Worm (Caenorhabditis elegans) whole organism, dauer: ENCODE results near the gene mex-1.

Experiments used
- unc-62 ChIP-seq: sonication (generic microtip); optimal IDR thresholded peaks from 2 replicates; lab custom pipeline; 2017; ENCODE audit warnings: missing biosample characterization, missing genetic modification reagents, missing genetic modification characterization

mex-1 gene

DNA sequence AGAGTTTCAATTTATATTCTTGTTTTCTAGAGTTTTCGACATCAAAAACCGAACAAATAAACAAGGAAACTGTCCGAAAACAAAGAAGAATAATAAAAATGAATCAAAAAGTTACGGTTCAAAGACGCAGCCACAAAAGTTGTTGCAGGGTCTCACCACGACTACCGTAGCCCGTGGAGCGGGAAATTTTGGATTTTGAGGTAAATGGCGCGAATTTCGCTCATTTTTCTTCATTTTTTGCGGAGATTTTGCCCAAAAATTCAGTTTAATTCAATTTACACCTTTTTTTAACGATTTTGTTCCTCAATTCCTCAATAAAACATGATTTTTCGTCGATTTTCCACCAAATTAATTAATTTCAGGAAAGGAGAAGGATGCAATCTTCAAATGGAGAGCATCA is at the start of gene mex-1:
TSS of gene mex-1 (plus strand) at position 363 of the 400 bp plus-strand sequence.
- TF ChIP-seq unc-62 (GFP tag; lab: Kevin White, UChicago), result no peak

DNA sequence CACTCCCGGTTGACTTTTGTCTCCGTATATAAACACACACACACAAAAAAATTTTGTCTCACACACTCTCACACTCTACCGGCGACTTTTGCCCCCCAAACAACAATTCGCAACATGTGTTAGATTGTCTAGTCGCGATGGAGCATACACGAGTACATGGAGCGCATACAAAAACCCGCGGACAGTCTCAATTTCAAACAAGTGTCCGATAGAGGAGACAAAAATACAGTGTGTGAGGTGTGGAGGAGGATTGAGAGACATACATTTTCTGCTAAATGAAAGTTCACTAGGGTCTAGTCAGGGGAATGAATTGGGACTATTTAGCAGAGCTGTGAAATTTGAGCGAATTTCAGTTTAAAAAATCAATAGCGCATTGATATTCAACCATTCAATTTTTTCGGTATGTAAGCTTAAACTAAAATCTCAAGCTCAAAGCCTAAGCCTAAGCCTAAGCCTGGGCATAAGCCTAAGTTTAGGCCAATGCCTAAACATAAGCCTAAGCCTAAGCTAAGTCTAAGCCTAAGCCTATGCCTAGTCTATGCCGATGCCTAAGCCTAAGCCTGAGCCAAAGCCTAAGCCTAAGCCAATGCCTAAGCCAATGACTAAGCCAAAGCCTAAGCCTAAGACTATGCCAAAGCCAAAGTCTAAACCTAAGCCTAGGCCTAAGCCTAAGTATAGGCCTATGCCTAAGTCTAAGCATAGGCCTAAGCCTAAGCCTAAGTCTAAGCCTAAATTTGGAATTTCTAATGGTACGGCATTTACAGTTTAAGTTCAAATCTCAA is 45.5 kb upstream of the mex-1 start:
- TF ChIP-seq unc-62 (GFP tag; lab: Kevin White, UChicago), result no peak

DNA sequence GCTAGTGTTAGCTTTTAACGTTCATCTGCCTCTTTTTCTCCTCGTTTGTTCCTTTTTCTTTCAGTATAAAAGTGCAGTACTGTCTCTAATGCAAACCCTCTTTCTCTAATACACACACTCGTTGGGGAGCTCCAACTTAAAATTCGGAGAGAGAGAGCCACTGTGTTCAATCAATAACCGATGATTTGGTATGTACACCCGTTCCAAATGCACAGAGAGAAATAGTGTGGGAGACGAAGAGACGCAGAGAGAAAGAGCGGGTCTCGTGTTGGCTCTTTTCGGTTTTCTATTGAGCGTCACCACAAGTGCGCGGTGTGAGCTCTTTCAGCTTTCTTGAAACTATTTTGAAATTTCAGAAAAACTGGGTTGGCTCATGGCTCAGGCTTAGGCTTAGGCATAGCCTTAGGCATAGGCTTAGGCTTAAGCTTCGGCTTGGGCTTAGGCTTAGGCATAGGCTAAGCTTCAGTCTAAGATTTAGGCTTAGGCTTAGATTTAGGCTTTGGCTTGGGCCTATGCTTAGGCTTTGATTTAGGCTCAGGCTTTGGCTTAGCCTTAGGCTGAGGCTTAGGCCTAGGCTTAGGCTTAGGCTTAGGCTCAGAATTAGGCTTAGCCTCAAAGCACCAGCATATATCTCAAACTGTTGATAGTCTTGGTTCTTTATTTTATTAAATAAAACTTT is 44.7 kb upstream of the mex-1 start:
- no peak for TF ChIP-seq unc-62 (GFP tag; lab: Kevin White, UChicago)

DNA sequence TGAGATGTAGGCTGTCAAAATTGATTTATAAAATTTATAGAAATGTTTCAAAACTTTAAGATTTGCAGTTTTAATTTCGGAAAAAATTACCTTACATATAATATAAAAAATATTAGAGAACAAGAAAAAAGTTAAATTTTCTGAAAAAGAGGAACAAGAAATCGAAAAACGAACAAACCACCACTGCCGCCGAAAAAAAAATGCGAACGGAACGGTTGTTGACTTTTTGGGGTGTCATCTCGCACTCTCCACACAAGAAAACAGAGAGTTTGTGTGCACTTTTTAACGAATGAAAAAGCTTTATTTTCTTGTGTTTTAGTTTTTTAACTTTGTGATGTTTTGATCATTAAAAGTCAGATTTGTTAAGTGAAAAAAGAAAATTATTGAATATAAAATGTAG is 43.2 kb upstream of the mex-1 start:
- no peak for TF ChIP-seq unc-62 (GFP tag; lab: Kevin White, UChicago)

DNA sequence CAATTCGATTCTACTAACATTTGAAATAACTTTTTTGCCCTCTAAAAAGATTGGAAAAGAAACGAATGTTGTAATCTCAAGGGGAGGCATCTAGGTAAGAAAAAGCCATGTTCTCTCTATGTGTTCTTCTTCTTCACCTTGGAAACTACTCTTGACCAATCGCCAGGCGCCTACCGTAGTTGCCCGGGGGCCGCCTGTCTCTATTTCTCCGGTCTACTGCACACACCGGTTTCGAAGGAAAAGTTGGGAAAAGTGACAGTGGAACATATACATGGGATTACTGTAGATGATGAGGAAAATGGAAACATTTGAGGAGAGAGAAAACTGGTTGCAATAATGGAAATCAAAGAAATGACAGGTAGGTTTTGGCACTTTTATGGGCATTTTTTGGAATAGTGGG is 41.9 kb upstream of the mex-1 start:
- TF ChIP-seq unc-62 (GFP tag; lab: Kevin White, UChicago), result no peak

DNA sequence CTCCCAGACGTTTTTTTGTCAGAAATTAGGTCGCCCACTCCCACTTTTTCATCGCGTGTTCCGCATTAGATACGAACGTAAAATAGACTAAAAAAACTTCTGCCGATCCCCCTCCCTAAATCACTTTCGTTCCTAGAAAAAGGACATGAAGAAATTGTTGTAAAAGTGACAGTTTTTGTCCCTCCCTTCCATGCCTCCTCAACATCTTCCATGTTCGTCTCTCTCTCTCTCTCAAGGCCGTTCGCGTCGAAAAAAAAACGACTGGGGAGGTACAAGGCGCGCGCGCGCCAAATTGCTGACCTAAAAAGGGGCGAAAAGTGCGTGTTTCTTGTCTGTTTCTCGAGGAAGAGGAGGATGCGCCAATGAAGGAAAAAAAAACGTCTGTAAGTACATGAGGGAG is 39.7 kb upstream of the mex-1 start:
- TF ChIP-seq unc-62 (GFP tag; lab: Kevin White, UChicago), result no peak

DNA sequence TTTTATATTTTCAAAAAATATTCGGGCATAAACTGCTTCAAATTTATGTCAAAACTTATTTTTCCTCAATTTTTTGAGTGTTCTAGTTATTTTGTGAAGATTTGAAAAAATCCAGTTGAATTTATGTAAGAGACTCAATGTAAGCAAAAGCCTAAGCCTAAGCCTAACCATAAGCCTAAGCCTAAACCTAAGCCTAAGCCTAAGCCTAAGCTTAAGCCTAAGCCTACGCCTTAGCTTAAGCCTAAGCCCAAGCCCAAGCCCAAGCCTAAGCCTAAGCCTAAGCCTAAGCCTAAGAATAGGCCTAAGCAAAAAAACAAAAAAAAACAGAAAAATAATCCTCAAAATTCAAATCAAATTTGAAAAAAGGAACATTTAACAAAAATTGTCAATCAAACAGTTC is 38.3 kb upstream of the mex-1 start:
- no peak for TF ChIP-seq unc-62 (GFP tag; lab: Kevin White, UChicago)

DNA sequence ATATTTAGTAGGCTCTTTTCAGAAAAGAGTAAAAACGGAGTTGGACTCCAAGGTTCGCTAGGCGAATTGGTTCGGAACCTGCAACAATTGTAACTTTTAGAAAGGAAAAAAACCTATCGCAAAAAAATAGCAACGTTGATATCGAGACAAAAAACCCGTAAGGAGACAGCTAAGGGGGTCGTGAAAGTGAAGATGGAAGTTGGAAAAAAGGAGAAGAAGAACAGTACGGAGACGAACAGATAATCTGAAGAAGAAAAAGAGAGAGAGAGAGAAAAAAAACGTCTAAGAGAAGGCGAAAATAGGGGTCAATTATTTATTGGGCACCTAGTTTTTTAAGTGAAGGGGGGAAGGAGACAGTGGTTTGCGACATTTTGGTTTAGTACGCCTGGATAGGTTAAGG is 33.2 kb upstream of the mex-1 start, which contains the start of gene lin-29:
TSS of gene lin-29 (minus strand) at position 78 of the 400 bp plus-strand sequence.
- TF ChIP-seq unc-62 (GFP tag; lab: Kevin White, UChicago), result no peak

DNA sequence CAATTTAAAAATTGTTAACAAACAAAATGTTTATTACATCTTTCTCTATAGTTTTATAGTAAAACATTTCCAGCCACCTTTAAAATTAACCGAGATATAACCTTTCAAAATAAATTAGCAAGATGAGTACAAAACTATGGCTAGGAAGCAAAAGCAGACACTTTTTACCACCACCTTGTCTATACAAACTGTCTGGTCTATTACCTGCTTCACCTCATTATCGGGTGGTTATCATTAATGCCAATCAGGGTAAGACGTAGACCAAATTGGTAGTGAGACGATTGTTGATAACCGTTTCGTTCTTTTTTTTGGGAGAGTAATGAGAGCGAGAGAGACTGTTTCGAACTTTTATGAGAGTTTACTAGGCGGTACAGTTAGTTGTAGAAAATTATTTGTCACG is 32.0 kb upstream of the mex-1 start:
- TF ChIP-seq unc-62 (GFP tag; lab: Kevin White, UChicago), result no peak

DNA sequence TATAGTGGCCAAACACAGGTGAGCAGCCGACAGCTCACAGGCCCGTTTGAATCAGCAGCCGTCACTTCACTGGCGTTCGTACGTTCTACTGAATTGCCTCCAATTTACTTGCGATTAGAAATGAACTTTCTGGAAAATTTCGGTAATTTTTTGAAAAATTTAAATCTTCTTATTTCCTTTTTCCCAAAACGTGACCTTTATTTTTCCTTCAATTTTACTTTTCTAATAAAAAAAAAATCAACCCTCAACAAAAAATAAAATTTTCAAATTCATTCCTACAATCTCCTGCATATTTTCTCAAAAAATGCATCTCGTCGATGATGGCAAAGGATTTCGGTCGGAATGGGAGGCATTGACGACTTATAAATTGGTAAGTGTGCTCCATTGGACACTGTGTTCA is 20.0 kb upstream of the mex-1 start, which contains the start of gene W03C9.8:
TSS of gene W03C9.8 (plus strand) at position 301 of the 400 bp plus-strand sequence.
- no peak for TF ChIP-seq unc-62 (GFP tag; lab: Kevin White, UChicago)

DNA sequence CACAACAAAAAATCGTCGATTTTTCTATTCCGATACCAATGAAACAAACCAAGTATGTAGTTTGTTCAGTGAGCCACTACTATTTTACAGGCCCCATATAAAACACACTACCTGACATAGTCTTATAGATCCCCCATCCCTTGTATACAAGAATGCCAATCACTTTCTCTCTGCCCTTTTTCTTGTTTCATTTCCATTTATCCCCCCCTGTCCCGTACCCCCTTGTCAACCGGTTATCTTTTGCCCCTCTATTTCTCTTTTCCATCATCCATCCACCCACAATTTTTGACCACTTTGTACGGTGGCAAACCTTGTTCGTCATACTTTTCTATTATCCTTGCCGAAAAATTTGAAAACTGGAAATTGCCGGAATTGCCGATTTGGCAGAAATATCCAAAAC is 15.5 kb upstream of the mex-1 start:
- TF ChIP-seq unc-62 (GFP tag; lab: Kevin White, UChicago), result no peak

DNA sequence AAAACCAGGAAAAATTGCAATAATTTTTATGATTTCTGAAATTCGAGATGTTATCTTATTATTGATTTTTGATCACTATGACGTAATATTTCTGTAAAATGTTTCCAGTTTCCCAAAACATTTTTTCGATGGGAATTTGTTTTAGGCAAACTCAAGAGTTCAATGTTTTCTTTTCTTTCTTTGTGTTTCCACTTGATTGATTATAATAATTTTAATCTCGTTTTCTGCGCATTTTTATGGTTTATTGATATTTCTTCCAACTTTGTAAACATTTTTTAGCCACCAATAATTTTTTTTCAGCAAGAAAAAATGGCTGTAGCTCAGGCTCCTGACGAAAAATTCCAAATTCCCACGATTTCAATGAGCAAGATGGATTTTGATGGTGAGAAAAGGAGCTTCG is 14.2 kb upstream of the mex-1 start, which contains the start of gene W03C9.6:
TSS of gene W03C9.6 (plus strand) at position 301 of the 400 bp plus-strand sequence.
- no peak for TF ChIP-seq unc-62 (GFP tag; lab: Kevin White, UChicago)

DNA sequence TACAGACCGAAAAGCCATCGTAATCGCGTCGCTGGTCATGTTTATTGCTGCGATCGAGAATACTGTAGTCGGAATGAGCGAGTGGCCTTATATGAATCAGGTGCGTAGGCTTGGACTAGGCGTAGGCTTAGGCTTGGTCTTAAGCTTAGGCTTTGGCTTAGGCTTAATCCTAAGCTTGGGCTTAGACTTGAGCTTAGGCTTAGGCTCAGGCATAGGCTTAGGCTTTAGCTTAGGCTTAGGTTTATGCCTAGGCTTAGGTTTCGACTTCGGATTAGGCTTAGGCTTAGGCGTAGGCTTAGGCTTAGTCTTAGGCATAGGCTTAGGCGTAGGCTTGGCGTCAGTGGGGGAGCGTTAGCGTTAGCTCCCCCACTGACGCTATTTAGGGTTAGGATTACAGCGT is 13.6 kb upstream of the mex-1 start:
- TF ChIP-seq unc-62 (GFP tag; lab: Kevin White, UChicago), result no peak

DNA sequence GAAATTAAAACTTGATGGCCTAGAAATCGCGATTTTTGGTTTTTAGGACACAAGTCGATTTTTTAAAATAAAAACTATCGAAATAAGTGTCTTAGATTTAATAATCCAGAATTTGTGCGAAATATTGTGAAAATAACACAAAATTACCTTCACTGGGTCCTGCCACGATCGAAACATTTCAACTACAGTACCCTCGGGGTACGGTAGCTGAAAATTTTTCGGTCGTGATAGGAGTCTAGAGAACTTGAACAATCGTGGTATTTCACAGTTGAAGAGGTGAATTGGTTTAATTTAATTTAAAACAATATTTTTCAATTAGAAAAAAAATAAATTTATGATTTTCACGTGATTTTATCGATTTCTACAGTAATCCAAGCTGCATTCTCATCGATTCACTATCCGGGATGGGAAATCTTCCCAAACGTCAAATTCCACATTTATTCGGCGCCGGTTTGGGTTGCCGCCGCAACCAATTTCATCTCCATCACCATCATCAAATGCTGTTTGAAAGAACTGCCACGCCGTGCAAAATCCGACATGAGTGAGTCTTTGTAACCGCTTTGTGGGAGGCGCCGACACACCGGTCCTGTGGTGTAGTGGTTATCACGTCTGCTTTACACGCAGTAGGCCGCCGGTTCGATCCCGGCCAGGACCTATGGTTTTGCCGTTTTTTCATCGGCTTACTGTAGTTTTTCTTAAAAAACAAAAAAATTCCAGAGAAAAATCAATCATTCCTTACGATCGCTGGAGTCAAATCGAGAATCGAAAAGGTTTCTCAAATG is 9.5 kb upstream of the mex-1 start:
- no peak for TF ChIP-seq unc-62 (GFP tag; lab: Kevin White, UChicago)

DNA sequence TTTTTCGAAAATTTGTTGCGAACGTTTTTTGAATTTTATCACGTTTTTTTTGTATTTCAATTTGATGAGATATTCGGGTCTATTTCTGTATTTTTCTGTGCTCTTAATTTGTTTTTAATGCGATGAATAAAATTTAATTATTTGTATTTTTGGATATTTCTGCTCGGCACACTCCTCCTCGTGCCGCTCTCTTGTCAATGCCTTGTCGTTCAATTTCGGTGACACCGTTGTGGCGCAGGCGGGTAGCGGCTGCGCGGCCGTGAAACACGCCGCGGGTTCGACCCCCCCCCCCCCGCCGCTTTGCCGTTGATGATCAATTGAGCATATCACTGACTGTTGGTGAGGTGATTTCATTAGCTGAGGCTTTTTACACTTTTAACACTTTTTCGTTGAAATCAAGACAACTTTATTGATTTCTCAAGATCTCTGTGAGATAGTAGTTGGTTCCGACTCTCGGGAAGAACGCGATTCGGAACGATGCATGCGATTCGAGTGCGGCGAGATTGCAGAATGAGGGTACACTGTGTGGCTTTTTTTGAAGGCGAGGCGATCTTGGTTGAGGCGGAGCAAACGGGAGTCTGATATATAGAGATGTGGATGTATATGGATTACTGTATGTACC is 7.7 kb upstream of the mex-1 start:
- TF ChIP-seq unc-62 (GFP tag; lab: Kevin White, UChicago), result no peak
